Fruit fly (Drosophila melanogaster): ENCODE results near the gene HDAC11.

The HDAC11 gene

DNA sequence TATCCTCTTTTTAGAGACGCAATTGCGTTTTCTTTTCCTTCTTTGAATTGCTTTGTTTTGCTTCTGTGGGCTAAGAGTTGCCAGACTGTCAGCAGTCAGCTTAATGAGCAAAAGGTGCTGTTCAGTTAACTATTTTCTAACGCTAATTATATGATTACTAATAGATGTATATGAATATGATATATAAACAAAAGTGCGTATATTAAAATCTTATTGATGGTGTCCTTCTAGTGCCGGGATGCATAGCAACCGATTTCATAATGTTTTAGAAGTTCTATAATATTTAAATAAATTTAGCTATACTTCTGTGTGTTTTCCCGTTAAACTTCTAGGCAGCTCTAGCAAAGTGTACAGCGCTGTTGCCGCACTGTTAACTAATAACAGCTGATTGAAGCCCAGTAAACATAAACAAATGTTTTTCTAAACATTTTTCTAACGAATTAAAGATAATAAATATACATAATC lies 26.1 kb downstream of the HDAC11 start, which contains the start of the genes Kaz and CG43273 (continued):
- TF ChIP-seq CG2129 (GFP tag; IDR thresholded peaks at IDR 0.05; ENCODE audit: partially characterized antibody) (no peak), Nf-YA (GFP tag; IDR thresholded peaks at IDR 0.05) (no peak), CG15269 (tag; optimal IDR thresholded peaks at IDR 0.05) (no peak), CG33213 (GFP tag; optimal IDR thresholded peaks at IDR 0.05) (no peak), CG11093 (GFP tag; IDR thresholded peaks at IDR 0.05) (no peak), kay (GFP tag; optimal IDR thresholded peaks at IDR 0.05) (peak; percentile 26), Opbp (GFP tag; IDR thresholded peaks at IDR 0.05; ENCODE audit: partially characterized antibody) (no peak), repo (GFP tag; optimal IDR thresholded peaks at IDR 0.05) (no peak), fu2 (GFP tag; optimal IDR thresholded peaks at IDR 0.05) (no peak), CG18764 (GFP tag; optimal IDR thresholded peaks at IDR 0.05) (no peak), CG17802 (tag; optimal IDR thresholded peaks at IDR 0.05) (no peak), Hmx (GFP tag; optimal IDR thresholded peaks at IDR 0.05) (no peak), knrl (GFP tag; IDR thresholded peaks at IDR 0.05; ENCODE audit: partially characterized antibody) (no peak), CG6683 (GFP tag; optimal IDR thresholded peaks at IDR 0.05) (no peak), oc (tag; optimal IDR thresholded peaks at IDR 0.05) (peak; percentile 76), CG17359 (tag; optimal IDR thresholded peaks at IDR 0.05) (peak; percentile 46), vfl (GFP tag; optimal IDR thresholded peaks at IDR 0.05) (no peak), CG15514 (GFP tag; optimal IDR thresholded peaks at IDR 0.05) (peak; percentile 37), CG31441 (GFP tag; IDR thresholded peaks at IDR 0.05) (no peak; the same call in 1 of the 2 replicates), CG12744 (GFP tag; optimal IDR thresholded peaks at IDR 0.05) (no peak), Nf-YB (GFP tag; optimal IDR thresholded peaks at IDR 0.05) (no peak), sc (optimal IDR thresholded peaks at IDR 0.05) (no peak), sc (GFP tag; optimal IDR thresholded peaks at IDR 0.05) (no peak), Nf-YC (tag; optimal IDR thresholded peaks at IDR 0.05) (no peak), Bdp1 (GFP tag; optimal IDR thresholded peaks at IDR 0.05) (no peak), PHDP (tag; optimal IDR thresholded peaks at IDR 0.05) (no peak), Lim3 (GFP tag; IDR thresholded peaks at IDR 0.05) (no peak), YL-1 (GFP tag; optimal IDR thresholded peaks at IDR 0.05) (peak; percentile 69), CG3838 (GFP tag; optimal IDR thresholded peaks at IDR 0.05) (peak; percentile 8), CG12299 (tag; optimal IDR thresholded peaks at IDR 0.05) (peak; percentile 38), CG11085 (GFP tag; IDR thresholded peaks at IDR 0.05) (no peak), Doc2 (GFP tag; IDR thresholded peaks at IDR 0.05) (no peak), E2f1 (GFP tag; IDR thresholded peaks at IDR 0.05) (no peak), CG16779 (GFP tag; IDR thresholded peaks at IDR 0.05) (no peak), zfh1 (GFP tag; IDR thresholded peaks at IDR 0.05) (peak; percentile 34; the same call in 1 of the 3 replicates), ap (GFP tag; IDR thresholded peaks at IDR 0.05) (no peak), CG17612 (GFP tag; IDR thresholded peaks at IDR 0.05) (no peak), z (GFP tag; IDR thresholded peaks at IDR 0.05) (no peak), sens (GFP tag) (peak; percentile 81), pum (GFP tag; optimal IDR thresholded peaks at IDR 0.05) (peak; percentile 0), CG2875 (GFP tag; optimal IDR thresholded peaks at IDR 0.05) (no peak), lmd (GFP tag; IDR thresholded peaks at IDR 0.05) (peak; percentile 34; the same call in 1 of the 2 replicates), Neu2 (GFP tag; optimal IDR thresholded peaks at IDR 0.05; ENCODE audit: borderline replicate concordance) (no peak), CG34224 (GFP tag; IDR thresholded peaks at IDR 0.05; ENCODE audit: partially characterized antibody) (no peak), CG4617 (GFP tag; optimal IDR thresholded peaks at IDR 0.05; ENCODE audit: borderline replicate concordance) (peak; percentile 57), ab (GFP tag; optimal IDR thresholded peaks at IDR 0.05) (no peak), tup (GFP tag; optimal IDR thresholded peaks at IDR 0.05) (no peak), CG30431 (GFP tag; optimal IDR thresholded peaks at IDR 0.05) (no peak), mirr (GFP tag; optimal IDR thresholded peaks at IDR 0.05) (no peak), Awh (GFP tag; IDR thresholded peaks at IDR 0.05) (no peak), CG10366 (GFP tag; IDR thresholded peaks at IDR 0.05) (peak; percentile 49; the same call in 1 of the 2 replicates), CG10959 (GFP tag; IDR thresholded peaks at IDR 0.05) (no peak)
